Fruit fly (Drosophila melanogaster): Measurements from ENCODE around the gene CG7557.

DNA sequence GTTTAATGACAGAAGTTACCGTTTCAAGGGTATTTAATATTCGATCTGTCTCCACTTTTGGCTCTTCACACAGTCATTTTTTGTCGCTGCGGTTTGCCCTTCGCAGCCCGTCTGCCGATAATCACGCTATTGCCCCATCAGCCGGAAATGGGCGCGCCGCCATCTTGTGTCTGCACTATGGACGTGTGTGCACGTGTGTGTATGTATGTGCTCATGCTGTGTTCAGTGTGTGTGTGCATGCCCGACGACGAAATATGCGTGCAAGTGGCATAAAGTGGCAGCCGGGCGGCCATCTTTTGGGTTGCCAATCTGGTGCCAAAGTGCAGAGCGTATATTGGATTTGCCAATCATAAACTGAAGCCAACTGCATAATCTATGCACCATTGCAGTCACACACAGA is 9.5 kb downstream of the CG7557 start:
- no peak for TF ChIP-seq CG11294 (GFP tag; IDR thresholded peaks at IDR 0.05)
- no peak for TF ChIP-seq CG11762 (GFP tag; optimal IDR thresholded peaks at IDR 0.05; ENCODE audit: insufficient read depth)
- TF ChIP-seq CG8632 (GFP tag; optimal IDR thresholded peaks at IDR 0.05) = no peak
- no peak for TF ChIP-seq Gug (GFP tag; IDR thresholded peaks at IDR 0.05)
- no peak for TF ChIP-seq Lpt (GFP tag; optimal IDR thresholded peaks at IDR 0.05)
- TF ChIP-seq CG11902 (GFP tag; optimal IDR thresholded peaks at IDR 0.05) = no peak
- no peak for TF ChIP-seq Eip75B (GFP tag; optimal IDR thresholded peaks at IDR 0.05)

Data from whole organism, prepupa.